Fruit fly (Drosophila melanogaster) whole organism, prepupa: ENCODE measurements around the gene CG42818.

ENCODE experiments used
- Blimp-1 ChIP-seq: fragments of 200-800 bp; sonication (Bioruptor generic); optimal IDR thresholded peaks from 3 replicates; lab custom pipeline; 2017; ENCODE audit warnings: missing biosample characterization, missing genetic modification characterization, mild to moderate bottlenecking, moderate library complexity, missing genetic modification reagents
- CG10631 ChIP-seq: fragments of 200-800 bp; sonication (Bioruptor generic); optimal IDR thresholded peaks from 2 replicates; lab custom pipeline; 2016; ENCODE audit warnings: missing biosample characterization, missing genetic modification characterization
- CG10669 ChIP-seq: fragments of 200-800 bp; sonication (Bioruptor generic); optimal IDR thresholded peaks from 3 replicates; lab custom pipeline; 2018; ENCODE audit warnings: missing biosample characterization, mild to moderate bottlenecking, missing genetic modification characterization, moderate library complexity
- CG11294 ChIP-seq: fragments of 200-800 bp; sonication (Bioruptor generic); IDR thresholded peaks from 2 replicates; pipeline ENCODE4 v1.3.6; 2022; ENCODE audit warnings: missing biosample characterization, missing genetic modification characterization
- CG11762 ChIP-seq: fragments of 200-800 bp; sonication (Bioruptor generic); optimal IDR thresholded peaks from 3 replicates; lab custom pipeline; 2016; ENCODE audit warnings: missing biosample characterization, missing genetic modification characterization; ENCODE audit not compliant: insufficient read depth
- CG1621 ChIP-seq: fragments of 200-800 bp; sonication (Bioruptor generic); optimal IDR thresholded peaks from 3 replicates; lab custom pipeline; 2018; ENCODE audit warnings: missing biosample characterization, mild to moderate bottlenecking, missing genetic modification characterization
- CG16779 ChIP-seq: fragments of 200-800 bp; sonication (Bioruptor generic); optimal IDR thresholded peaks from 3 replicates; lab custom pipeline; 2017; ENCODE audit warnings: missing biosample characterization, mild to moderate bottlenecking, missing genetic modification characterization
- CG3032 ChIP-seq: fragments of 200-800 bp; optimal IDR thresholded peaks from 2 replicates; lab custom pipeline; 2019; ENCODE audit warnings: missing biosample characterization, mild to moderate bottlenecking, missing genetic modification characterization, moderate library complexity
- CG31627 ChIP-seq: fragments of 200-800 bp; sonication (Bioruptor generic); optimal IDR thresholded peaks from 3 replicates; lab custom pipeline; 2016; ENCODE audit warnings: missing biosample characterization, missing genetic modification characterization
- CG32006 ChIP-seq: fragments of 200-800 bp; sonication (Bioruptor generic); optimal IDR thresholded peaks from 3 replicates; lab custom pipeline; 2017; ENCODE audit warnings: missing biosample characterization, mild to moderate bottlenecking, missing genetic modification characterization
- CG4318 ChIP-seq: fragments of 200-800 bp; sonication (Bioruptor generic); optimal IDR thresholded peaks from 3 replicates; lab custom pipeline; 2017; ENCODE audit warnings: missing biosample characterization, mild to moderate bottlenecking, missing genetic modification characterization
- CG6163 ChIP-seq: fragments of 200-800 bp; sonication (Bioruptor generic); IDR thresholded peaks from 3 replicates; pipeline ENCODE4 v1.3.6; 2022; ENCODE audit warnings: missing biosample characterization, missing genetic modification characterization
- CG6276 ChIP-seq: fragments of 200-800 bp; sonication (Bioruptor generic); optimal IDR thresholded peaks from 2 replicates; lab custom pipeline; 2017; ENCODE audit warnings: missing biosample characterization, mild to moderate bottlenecking, missing genetic modification characterization
- CG6792 ChIP-seq: fragments of 200-800 bp; sonication (Bioruptor generic); optimal IDR thresholded peaks from 3 replicates; lab custom pipeline; 2016; ENCODE audit warnings: missing biosample characterization, missing genetic modification characterization
- CG6808 ChIP-seq: fragments of 200-800 bp; sonication (Bioruptor generic); optimal IDR thresholded peaks from 3 replicates; lab custom pipeline; 2017; ENCODE audit warnings: missing biosample characterization, missing genetic modification characterization, mild to moderate bottlenecking, moderate library complexity, missing genetic modification reagents
- CG7368 ChIP-seq: fragments of 200-800 bp; sonication (Bioruptor generic); optimal IDR thresholded peaks from 3 replicates; lab custom pipeline; 2016; ENCODE audit warnings: missing biosample characterization, missing genetic modification characterization
- CG8119 ChIP-seq: fragments of 200-800 bp; sonication (Bioruptor generic); IDR thresholded peaks from 3 replicates; pipeline ENCODE4 v1.3.6; 2022; ENCODE audit warnings: missing biosample characterization, missing genetic modification characterization
- CG8319 ChIP-seq: fragments of 200-800 bp; sonication (Bioruptor generic); optimal IDR thresholded peaks from 3 replicates; lab custom pipeline; 2016; ENCODE audit warnings: missing biosample characterization, missing genetic modification characterization
- CG8632 ChIP-seq: fragments of 200-800 bp; sonication (Bioruptor generic); optimal IDR thresholded peaks from 3 replicates; lab custom pipeline; 2016; ENCODE audit warnings: missing biosample characterization, missing genetic modification characterization
- CG9139 ChIP-seq: fragments of 200-800 bp; sonication (Bioruptor generic); optimal IDR thresholded peaks from 3 replicates; lab custom pipeline; 2017; ENCODE audit warnings: missing biosample characterization, mild to moderate bottlenecking, missing genetic modification characterization
- Eip75B ChIP-seq: fragments of 200-800 bp; sonication (Bioruptor generic); optimal IDR thresholded peaks from 3 replicates; lab custom pipeline; 2016; ENCODE audit warnings: missing biosample characterization, missing genetic modification characterization
- Ets21C ChIP-seq: fragments of 200-800 bp; sonication (Bioruptor generic); optimal IDR thresholded peaks from 3 replicates; lab custom pipeline; 2016; ENCODE audit warnings: missing biosample characterization, missing genetic modification characterization
- Gug ChIP-seq: fragments of 200-800 bp; sonication (Bioruptor generic); IDR thresholded peaks from 2 replicates; pipeline ENCODE4 v1.3.6; 2022; ENCODE audit warnings: missing biosample characterization, missing genetic modification characterization
- Hr4 ChIP-seq: fragments of 200-800 bp; sonication (Bioruptor generic); optimal IDR thresholded peaks from 3 replicates; lab custom pipeline; 2016; ENCODE audit warnings: missing biosample characterization, missing genetic modification characterization
- Lpt ChIP-seq: fragments of 200-800 bp; sonication (Bioruptor generic); optimal IDR thresholded peaks from 3 replicates; lab custom pipeline; 2016; ENCODE audit warnings: missing biosample characterization, missing genetic modification characterization
- Smox ChIP-seq: fragments of 200-800 bp; sonication (Bioruptor generic); optimal IDR thresholded peaks from 3 replicates; lab custom pipeline; 2016; ENCODE audit warnings: missing biosample characterization, missing genetic modification characterization
- Sox15 ChIP-seq: fragments of 200-800 bp; sonication (Bioruptor generic); optimal IDR thresholded peaks from 3 replicates; lab custom pipeline; 2016; ENCODE audit warnings: missing biosample characterization, missing genetic modification characterization
- achi ChIP-seq: fragments of 200-800 bp; sonication (Bioruptor generic); optimal IDR thresholded peaks from 3 replicates; lab custom pipeline; 2016; ENCODE audit warnings: missing biosample characterization, missing genetic modification characterization
- acj6 ChIP-seq: fragments of 200-800 bp; sonication (Bioruptor generic); optimal IDR thresholded peaks from 3 replicates; lab custom pipeline; 2016; ENCODE audit warnings: missing biosample characterization, missing genetic modification characterization
- dsx ChIP-seq: fragments of 200-800 bp; optimal IDR thresholded peaks from 3 replicates; lab custom pipeline; 2019; ENCODE audit warnings: missing biosample characterization, mild to moderate bottlenecking, missing genetic modification characterization, moderate library complexity; ENCODE audit not compliant: poor library complexity, severe bottlenecking
- eg ChIP-seq: fragments of 200-800 bp; sonication (Bioruptor generic); IDR thresholded peaks from 3 replicates; pipeline ENCODE4 v1.3.6; 2022; ENCODE audit warnings: missing biosample characterization, missing genetic modification characterization
- fd59A ChIP-seq: fragments of 200-800 bp; sonication (Bioruptor generic); optimal IDR thresholded peaks from 2 replicates; lab custom pipeline; 2017; ENCODE audit warnings: missing biosample characterization, mild to moderate bottlenecking, missing genetic modification characterization, missing genetic modification reagents
- fd85E ChIP-seq: fragments of 200-800 bp; sonication (Bioruptor generic); optimal IDR thresholded peaks from 3 replicates; lab custom pipeline; 2016; ENCODE audit warnings: missing biosample characterization, missing genetic modification characterization
- lz ChIP-seq: fragments of 200-800 bp; sonication (Bioruptor generic); optimal IDR thresholded peaks from 3 replicates; lab custom pipeline; 2016; ENCODE audit warnings: missing biosample characterization, missing genetic modification characterization
- net ChIP-seq: fragments of 200-800 bp; sonication (Bioruptor generic); optimal IDR thresholded peaks from 3 replicates; lab custom pipeline; 2016; ENCODE audit warnings: missing biosample characterization, missing genetic modification characterization
- salr ChIP-seq, 2 experiments: fragments of 200-800 bp; sonication (Bioruptor generic); optimal IDR thresholded peaks; 3 replicates each; lab custom pipeline; 2016 to 2018; ENCODE audit warnings: missing biosample characterization in 2 of 2, missing genetic modification characterization in 2 of 2, mild to moderate bottlenecking in 1 of 2
- spab ChIP-seq: fragments of 200-800 bp; sonication (Bioruptor generic); optimal IDR thresholded peaks from 2 replicates; lab custom pipeline; 2017; ENCODE audit warnings: missing biosample characterization, mild to moderate bottlenecking, missing genetic modification characterization, missing genetic modification reagents
- ss ChIP-seq, 2 experiments: fragments of 200-800 bp; sonication (Bioruptor generic); optimal IDR thresholded peaks; 2 replicates in 1 of 2; 3 replicates in 1 of 2; lab custom pipeline; 2017 to 2018; ENCODE audit warnings: mild to moderate bottlenecking in 2 of 2, missing biosample characterization in 2 of 2, missing genetic modification characterization in 2 of 2, moderate library complexity in 1 of 2
- svp ChIP-seq: fragments of 200-800 bp; sonication (Bioruptor generic); peaks from one replicate; lab custom pipeline; 2016; ENCODE audit warnings: missing biosample characterization, missing genetic modification characterization
- topi ChIP-seq: fragments of 200-800 bp; sonication (Bioruptor generic); optimal IDR thresholded peaks from 3 replicates; lab custom pipeline; 2016; ENCODE audit warnings: missing biosample characterization, missing genetic modification characterization
- vri ChIP-seq: fragments of 200-800 bp; sonication (Bioruptor generic); optimal IDR thresholded peaks from 3 replicates; lab custom pipeline; 2016; ENCODE audit warnings: missing biosample characterization, mild to moderate bottlenecking, missing genetic modification characterization

The CG42818 gene

DNA sequence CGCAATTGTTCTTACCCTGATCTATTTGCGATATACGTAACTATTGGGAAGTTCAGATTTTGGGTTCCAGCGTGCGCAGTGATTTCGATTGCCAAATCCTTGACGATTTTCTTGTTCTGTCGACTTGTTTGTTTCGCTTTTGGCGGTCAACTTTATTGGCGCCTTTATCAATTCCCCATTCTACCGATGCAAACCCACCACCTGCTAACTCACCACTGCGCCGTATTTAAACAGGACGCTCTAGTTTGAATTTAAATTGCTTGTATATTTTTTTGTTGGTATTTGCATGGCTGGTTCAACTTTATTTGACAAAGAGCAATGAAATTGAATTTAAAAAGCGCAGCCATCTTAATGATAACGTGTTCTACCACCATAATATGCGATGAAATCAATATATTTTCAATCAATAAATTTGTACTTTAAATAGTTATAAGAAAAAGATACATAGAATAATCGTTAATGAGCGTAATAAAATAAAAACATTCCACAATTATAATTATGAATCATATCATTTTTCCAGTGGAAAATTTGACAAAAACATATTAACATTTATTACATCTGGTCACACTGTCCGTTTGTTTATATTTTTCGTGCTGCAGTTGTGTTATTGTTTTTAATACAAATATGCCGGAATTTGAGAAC is 20.0 kb downstream of the CG42818 start, which contains the start of the genes twe and CG4935 (continued):
- TF ChIP-seq Blimp-1 (GFP tag; lab: Kevin White, UChicago) (no peak), CG3032 (no peak), Hr4 (GFP tag; lab: Kevin White, UChicago) (peak; percentile 71), CG7368 (GFP tag; lab: Kevin White, UChicago) (no peak), CG6163 (GFP tag; lab: Robert Waterston, UW) (no peak), achi (GFP tag; lab: Kevin White, UChicago) (peak; percentile 61), CG10669 (GFP tag; lab: Kevin White, UChicago) (no peak), CG11762 (no peak), Smox (GFP tag; lab: Kevin White, UChicago) (no peak), salr (GFP tag; optimal IDR thresholded peaks at IDR 0.05; lab: Kevin White, UChicago) (peak in 1 of 2 experiments; percentile 51), acj6 (GFP tag; lab: Kevin White, UChicago) (no peak), fd85E (GFP tag; lab: Kevin White, UChicago) (no peak), CG11294 (GFP tag; lab: Robert Waterston, UW) (no peak), CG10631 (GFP tag; lab: Kevin White, UChicago) (peak; percentile 15), CG9139 (GFP tag; lab: Kevin White, UChicago) (no peak), lz (GFP tag; lab: Kevin White, UChicago) (no peak), fd59A (no peak), CG6276 (no peak), CG32006 (no peak), net (GFP tag; lab: Kevin White, UChicago) (peak; percentile 46), CG4318 (no peak), CG31627 (no peak), dsx (GFP tag; lab: Kevin White, UChicago) (no peak), svp (GFP tag; lab: Kevin White, UChicago) (no peak), Lpt (GFP tag; lab: Kevin White, UChicago) (no peak), CG8119 (GFP tag; lab: Robert Waterston, UW) (no peak), CG6808 (GFP tag; lab: Kevin White, UChicago) (no peak), CG6792 (GFP tag; lab: Kevin White, UChicago) (no peak), vri (no peak)

dm6 chr2L:16263723-16264122 is 22.0 kb downstream of the CG42818 start:
- TF ChIP-seq CG6792 (GFP tag; lab: Kevin White, UChicago) (no peak), spab (GFP tag; lab: Kevin White, UChicago) (no peak), vri (no peak), Blimp-1 (GFP tag; lab: Kevin White, UChicago) (no peak), Ets21C (GFP tag; lab: Kevin White, UChicago) (no peak), acj6 (GFP tag; lab: Kevin White, UChicago) (no peak), lz (GFP tag; lab: Kevin White, UChicago) (no peak), CG8119 (GFP tag; lab: Robert Waterston, UW) (no peak), CG16779 (tag; lab: Kevin White, UChicago) (no peak), CG4318 (no peak), CG1621 (tag; lab: Kevin White, UChicago) (no peak), fd85E (GFP tag; lab: Kevin White, UChicago) (no peak), CG6808 (GFP tag; lab: Kevin White, UChicago) (no peak), CG3032 (no peak), Gug (GFP tag; lab: Robert Waterston, UW) (no peak), CG6163 (GFP tag; lab: Robert Waterston, UW) (no peak)

- TF ChIP-seq Sox15 (GFP tag; lab: Kevin White, UChicago) (no peak), ss (GFP tag; optimal IDR thresholded peaks at IDR 0.05; lab: Kevin White, UChicago) (peak; percentile 28 to 77), CG8632 (GFP tag; lab: Kevin White, UChicago) (no peak), topi (GFP tag; lab: Kevin White, UChicago) (peak; percentile 15), achi (GFP tag; lab: Kevin White, UChicago) (peak; percentile 31), net (GFP tag; lab: Kevin White, UChicago) (no peak), CG11762 (peak; percentile 22), lz (GFP tag; lab: Kevin White, UChicago) (no peak), CG11294 (GFP tag; lab: Robert Waterston, UW) (no peak), vri (no peak), Eip75B (GFP tag; lab: Kevin White, UChicago) (peak; percentile 54), eg (GFP tag; lab: Robert Waterston, UW) (no peak), acj6 (GFP tag; lab: Kevin White, UChicago) (peak; percentile 18), CG10631 (GFP tag; lab: Kevin White, UChicago) (peak; percentile 52), CG6792 (GFP tag; lab: Kevin White, UChicago) (peak; percentile 13), CG10669 (GFP tag; lab: Kevin White, UChicago) (peak; percentile 41), CG1621 (tag; lab: Kevin White, UChicago) (no peak), CG8319 (GFP tag; lab: Kevin White, UChicago) (no peak), CG6808 (GFP tag; lab: Kevin White, UChicago) (peak; percentile 31), fd59A (peak; percentile 42), dsx (GFP tag; lab: Kevin White, UChicago) (peak; percentile 98), spab (GFP tag; lab: Kevin White, UChicago) (peak; percentile 17)
Observed at dm6 chr2L:16267159-16268065, 25.7 kb downstream of the CG42818 start.
